Fruit fly (Drosophila melanogaster): ENCODE results near the gene CG14411.
A peak's percentile ranks its signal among the peaks of the same experiment; 100 is the strongest.

The CG14411 gene

DNA sequence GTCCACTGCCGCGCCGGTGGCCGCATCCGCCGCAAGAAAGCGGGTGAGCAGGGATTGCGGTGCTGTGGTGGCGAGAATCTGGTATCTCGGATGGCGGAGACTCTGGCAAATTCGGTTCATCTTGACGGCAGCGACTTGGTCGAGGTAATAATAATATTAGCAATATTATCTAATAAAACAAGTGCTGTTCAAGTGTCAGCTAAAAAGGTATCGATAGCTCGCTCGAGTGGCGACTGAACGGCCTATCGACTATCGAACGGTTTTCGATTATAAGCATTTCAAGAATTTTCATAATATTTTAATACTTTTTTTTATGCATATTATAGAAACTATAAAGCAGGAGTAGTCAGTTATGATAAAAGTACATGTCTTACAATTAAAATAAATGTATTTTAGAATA lies 5.5 kb downstream of the CG14411 start, which contains the start of gene Grx5 (continued):
- TF ChIP-seq CG17829 (tag; optimal IDR thresholded peaks at IDR 0.05) (no peak), knrl (GFP tag; IDR thresholded peaks at IDR 0.05; ENCODE audit: partially characterized antibody) (peak; percentile 47; the same call in 2 of the 3 replicates), lilli (GFP tag; optimal IDR thresholded peaks at IDR 0.05) (no peak), CG2202 (tag; optimal IDR thresholded peaks at IDR 0.05) (no peak), CG4707 (GFP tag; optimal IDR thresholded peaks at IDR 0.05) (no peak), Dll (GFP tag; IDR thresholded peaks at IDR 0.05; ENCODE audit: partially characterized antibody) (peak; percentile 75), Bteb2 (GFP tag; optimal IDR thresholded peaks at IDR 0.05) (no peak), sna (GFP tag; IDR thresholded peaks at IDR 0.05; ENCODE audit: partially characterized antibody) (0 out of 2 replicates have a peak, but pooled peaks have one; percentile 57), tap (tag; optimal IDR thresholded peaks at IDR 0.05) (no peak), pzg (GFP tag; optimal IDR thresholded peaks at IDR 0.05) (peak; percentile 19), gro (GFP tag; optimal IDR thresholded peaks at IDR 0.05) (no peak), abd-A (tag; optimal IDR thresholded peaks at IDR 0.05) (no peak), org-1 (GFP tag; optimal IDR thresholded peaks at IDR 0.05) (no peak), CG7357 (GFP tag; IDR thresholded peaks at IDR 0.05) (no peak), crc (GFP tag; optimal IDR thresholded peaks at IDR 0.05) (no peak), CG34224 (GFP tag; IDR thresholded peaks at IDR 0.05; ENCODE audit: partially characterized antibody) (peak; percentile 73), lbe (GFP tag; optimal IDR thresholded peaks at IDR 0.05) (no peak), eyg (GFP tag; optimal IDR thresholded peaks at IDR 0.05) (no peak), CG18599 (GFP tag; optimal IDR thresholded peaks at IDR 0.05) (no peak), hbn (GFP tag; IDR thresholded peaks at IDR 0.05; ENCODE audit: partially characterized antibody) (peak; percentile 61), CG10274 (GFP tag; optimal IDR thresholded peaks at IDR 0.05) (no peak), Awh (GFP tag; IDR thresholded peaks at IDR 0.05) (no peak), Pdp1 (GFP tag; optimal IDR thresholded peaks at IDR 0.05) (peak in 1 of 2 experiments; percentile 61), zen2 (GFP tag; IDR thresholded peaks at IDR 0.05; ENCODE audit: partially characterized antibody) (peak; percentile 47; the same call in 1 of the 3 replicates), bbx (GFP tag; IDR thresholded peaks at IDR 0.05; ENCODE audit: partially characterized antibody) (0 out of 2 replicates have a peak, but pooled peaks have one; percentile 56), CG3281 (GFP tag; optimal IDR thresholded peaks at IDR 0.05) (no peak), gt (GFP tag; IDR thresholded peaks at IDR 0.05) (no peak), CG13624 (GFP tag; optimal IDR thresholded peaks at IDR 0.05) (no peak), NK7.1 (GFP tag; optimal IDR thresholded peaks at IDR 0.05) (no peak), CG16813 (GFP tag; IDR thresholded peaks at IDR 0.05; ENCODE audit: partially characterized antibody) (peak; percentile 60), CG12769 (tag; optimal IDR thresholded peaks at IDR 0.05) (no peak), HLH54F (GFP tag; optimal IDR thresholded peaks at IDR 0.05) (no peak), Rfx (GFP tag; IDR thresholded peaks at IDR 0.05) (no peak), zfh2 (GFP tag; optimal IDR thresholded peaks at IDR 0.05) (no peak), CG17385 (GFP tag; optimal IDR thresholded peaks at IDR 0.05) (no peak), fd64A (GFP tag; optimal IDR thresholded peaks at IDR 0.05) (no peak), disco-r (GFP tag; optimal IDR thresholded peaks at IDR 0.05) (no peak), CG2116 (GFP tag; optimal IDR thresholded peaks at IDR 0.05) (peak; percentile 4), Mes4 (GFP tag; optimal IDR thresholded peaks at IDR 0.05) (no peak), CG7987 (GFP tag; optimal IDR thresholded peaks at IDR 0.05) (no peak), unpg (GFP tag; optimal IDR thresholded peaks at IDR 0.05) (no peak), nerfin-1 (tag; optimal IDR thresholded peaks at IDR 0.05) (no peak), CG18262 (tag; optimal IDR thresholded peaks at IDR 0.05) (no peak), HHEX (GFP tag; optimal IDR thresholded peaks at IDR 0.05) (no peak), CG11723 (GFP tag; optimal IDR thresholded peaks at IDR 0.05) (no peak), nmo (GFP tag; optimal IDR thresholded peaks at IDR 0.05) (no peak), CG30403 (GFP tag; optimal IDR thresholded peaks at IDR 0.05) (no peak), CG1832 (GFP tag; optimal IDR thresholded peaks at IDR 0.05) (no peak), unc-4 (GFP tag; IDR thresholded peaks at IDR 0.05; ENCODE audit: partially characterized antibody) (peak; percentile 69)
